Fruit fly (Drosophila melanogaster): ENCODE measurements around the gene CG12531.

dm6 chrX:19753710-19754109, 35.0 kb downstream of the CG12531 start:
- TF ChIP-seq CTCF (optimal IDR thresholded peaks at IDR 0.05), result no peak
- TF ChIP-seq CG8478 (optimal IDR thresholded peaks at IDR 0.05), result no peak

All from S2 (cell line).